Worm (Caenorhabditis elegans) whole organism, L4 larva: Measurements from ENCODE around the gene mrpl-37.

ENCODE experiments used
- F49E8.2 ChIP-seq: sonication (generic microtip); optimal IDR thresholded peaks from 2 replicates; lab custom pipeline; 2016; ENCODE audit warnings: missing compliant biosample characterization, mild to moderate bottlenecking, missing genetic modification characterization, borderline replicate concordance
- Y48G9A.11 ChIP-seq: fragments of 200-800 bp; sonication (Bioruptor generic); IDR thresholded peaks from 2 replicates; pipeline ENCODE4 v1.3.6; 2022; ENCODE audit warnings: missing genetic modification reagents, missing genetic modification characterization, missing compliant biosample characterization
- aha-1 ChIP-seq: fragments of 150-350 bp; peaks from one replicate; lab custom pipeline; 2014; ENCODE audit warnings: missing biosample characterization, missing genetic modification characterization
- arid-1 ChIP-seq: fragments of 200-800 bp; sonication (Bioruptor generic); conservative IDR thresholded peaks from 2 replicates; pipeline ENCODE4 v1.3.6; 2022; ENCODE audit warnings: missing genetic modification reagents, missing genetic modification characterization, missing compliant biosample characterization
- ceh-20 ChIP-seq: fragments of 200-800 bp; sonication (Bioruptor generic); IDR thresholded peaks from 2 replicates; pipeline ENCODE4 v1.3.6; 2022; ENCODE audit warnings: missing genetic modification reagents, missing genetic modification characterization, missing compliant biosample characterization
- ceh-62 ChIP-seq: sonication (generic microtip); optimal IDR thresholded peaks from 2 replicates; lab custom pipeline; 2017; ENCODE audit warnings: missing biosample characterization, missing genetic modification characterization
- ctbp-1 ChIP-seq: fragments of 200-800 bp; sonication (Bioruptor generic); IDR thresholded peaks from 2 replicates; pipeline ENCODE4 v1.3.6; 2022; ENCODE audit warnings: missing genetic modification reagents, missing genetic modification characterization, missing compliant biosample characterization
- daf-16 ChIP-seq, 3 experiments: sonication (generic microtip); optimal IDR thresholded peaks; 2 replicates each; lab custom pipeline; 2016 to 2017; ENCODE audit warnings: missing genetic modification characterization in 3 of 3, missing genetic modification reagents in 3 of 3, mild to moderate bottlenecking in 2 of 3, missing compliant biosample characterization in 2 of 3, missing biosample characterization in 1 of 3, moderate library complexity in 1 of 3
- daf-8 ChIP-seq: fragments of 200-800 bp; sonication (Bioruptor generic); IDR thresholded peaks from 2 replicates; pipeline ENCODE4 v1.3.6; 2022; ENCODE audit warnings: missing genetic modification characterization, missing compliant biosample characterization
- dmd-6 ChIP-seq: fragments of 200-800 bp; sonication (Bioruptor generic); IDR thresholded peaks from 2 replicates; pipeline ENCODE4 v1.3.6; 2022; ENCODE audit warnings: missing genetic modification reagents, missing genetic modification characterization, missing compliant biosample characterization
- dmd-9 ChIP-seq: fragments of 200-800 bp; sonication (Bioruptor generic); IDR thresholded peaks from 2 replicates; pipeline ENCODE4 v1.3.6; 2022; ENCODE audit warnings: missing genetic modification reagents, missing genetic modification characterization, missing compliant biosample characterization
- egl-27 ChIP-seq: sonication (generic microtip); optimal IDR thresholded peaks from 3 replicates; lab custom pipeline; 2017; ENCODE audit warnings: missing biosample characterization, missing genetic modification reagents, missing genetic modification characterization
- hlh-11 ChIP-seq: fragments of 200-800 bp; sonication (Bioruptor generic); optimal IDR thresholded peaks from 2 replicates; lab custom pipeline; 2018; ENCODE audit warnings: mild to moderate bottlenecking, missing genetic modification characterization, missing compliant biosample characterization
- jun-1 ChIP-seq: fragments of 150-350 bp; optimal IDR thresholded peaks from 2 replicates; lab custom pipeline; 2014; ENCODE audit warnings: missing biosample characterization, missing genetic modification reagents, missing genetic modification characterization
- lin-13 ChIP-seq: fragments of 150-350 bp; optimal IDR thresholded peaks from 2 replicates; lab custom pipeline; 2014; ENCODE audit warnings: missing biosample characterization, missing genetic modification reagents, missing genetic modification characterization
- lin-15B ChIP-seq: fragments of 150-350 bp; sonication (generic microtip); optimal IDR thresholded peaks from 3 replicates; lab custom pipeline; 2014; ENCODE audit warnings: missing biosample characterization, missing genetic modification characterization
- lin-29 ChIP-seq: fragments of 200-800 bp; sonication (Bioruptor generic); IDR thresholded peaks from 2 replicates; pipeline ENCODE4 v1.3.6; 2022; ENCODE audit warnings: missing genetic modification reagents, missing genetic modification characterization, missing compliant biosample characterization
- lsy-2 ChIP-seq, 2 experiments: fragments of 150-350 bp in 1 of 2; sonication (generic microtip) in 1 of 2; optimal IDR thresholded peaks; 2 replicates each; lab custom pipeline; 2014 to 2017; ENCODE audit warnings: missing biosample characterization in 2 of 2, missing genetic modification characterization in 2 of 2
- mdl-1 ChIP-seq, 2 experiments: fragments of 150-350 bp in 1 of 2; sonication (generic microtip) in 1 of 2; optimal IDR thresholded peaks; 2 replicates each; lab custom pipeline; 2014 to 2017; ENCODE audit warnings: missing biosample characterization in 2 of 2, missing genetic modification characterization in 2 of 2
- mdt-29 ChIP-seq: fragments of 200-800 bp; sonication (Bioruptor generic); IDR thresholded peaks from 2 replicates; pipeline ENCODE4 v1.3.6; 2022; ENCODE audit warnings: missing genetic modification reagents, missing genetic modification characterization, missing compliant biosample characterization
- mxl-3 ChIP-seq: fragments of 200-800 bp; sonication (Bioruptor generic); optimal IDR thresholded peaks from 2 replicates; lab custom pipeline; 2018; ENCODE audit warnings: mild to moderate bottlenecking, missing genetic modification characterization, missing compliant biosample characterization
- nhr-102 ChIP-seq: sonication (generic microtip); optimal IDR thresholded peaks from 2 replicates; lab custom pipeline; 2016; ENCODE audit warnings: mild to moderate bottlenecking, missing genetic modification characterization, moderate library complexity, missing compliant biosample characterization
- nhr-111 ChIP-seq: fragments of 200-800 bp; sonication (Bioruptor generic); optimal IDR thresholded peaks from 2 replicates; lab custom pipeline; 2018; ENCODE audit warnings: mild to moderate bottlenecking, missing genetic modification characterization, missing compliant biosample characterization
- nhr-25 ChIP-seq: sonication (generic microtip); optimal IDR thresholded peaks from 2 replicates; lab custom pipeline; 2017; ENCODE audit warnings: missing genetic modification characterization, mild to moderate bottlenecking, missing compliant biosample characterization, antibody characterized with exemption, moderate library complexity, borderline replicate concordance; ENCODE audit not compliant: insufficient read depth
- nhr-42 ChIP-seq: fragments of 200-800 bp; sonication (Bioruptor generic); IDR thresholded peaks from 2 replicates; pipeline ENCODE4 v1.3.6; 2022; ENCODE audit warnings: missing genetic modification characterization, missing compliant biosample characterization
- nhr-48 ChIP-seq: sonication (generic microtip); optimal IDR thresholded peaks from 2 replicates; lab custom pipeline; 2016; ENCODE audit warnings: mild to moderate bottlenecking, missing genetic modification characterization, missing compliant biosample characterization
- snpc-4 ChIP-seq: fragments of 150-350 bp; optimal IDR thresholded peaks from 2 replicates; lab custom pipeline; 2014; ENCODE audit warnings: missing biosample characterization, missing genetic modification characterization
- spr-1 ChIP-seq: sonication (generic microtip); optimal IDR thresholded peaks from 2 replicates; lab custom pipeline; 2016; ENCODE audit warnings: mild to moderate bottlenecking, missing genetic modification characterization, missing compliant biosample characterization
- spr-3 ChIP-seq: fragments of 200-800 bp; sonication (Bioruptor generic); optimal IDR thresholded peaks from 2 replicates; lab custom pipeline; 2018; ENCODE audit warnings: mild to moderate bottlenecking, missing genetic modification characterization, missing compliant biosample characterization
- tag-97 ChIP-seq: fragments of 200-800 bp; sonication (Bioruptor generic); IDR thresholded peaks from 2 replicates; pipeline ENCODE4 v1.3.6; 2022; ENCODE audit warnings: missing genetic modification characterization, missing compliant biosample characterization
- unc-62 ChIP-seq, 3 experiments: fragments of 150-350 bp in 1 of 3; sonication (generic microtip); optimal IDR thresholded peaks in 2 of 3; peaks in 1 of 3; 1 replicate in 1 of 3; 2 replicates in 2 of 3; lab custom pipeline; 2014 to 2017; ENCODE audit warnings: missing biosample characterization in 3 of 3, missing genetic modification characterization in 3 of 3, missing genetic modification reagents in 3 of 3, missing genotype in 1 of 3
- zag-1 ChIP-seq: fragments of 150-350 bp; optimal IDR thresholded peaks from 2 replicates; lab custom pipeline; 2014; ENCODE audit warnings: missing biosample characterization, missing genetic modification characterization
- zip-2 ChIP-seq: fragments of 150-350 bp; optimal IDR thresholded peaks from 2 replicates; lab custom pipeline; 2014; ENCODE audit warnings: missing biosample characterization, missing genetic modification characterization
- ztf-11 ChIP-seq: fragments of 150-350 bp; optimal IDR thresholded peaks from 2 replicates; lab custom pipeline; 2014; ENCODE audit warnings: missing biosample characterization, missing genetic modification characterization
- ztf-7 ChIP-seq: fragments of 150-350 bp; optimal IDR thresholded peaks from 2 replicates; lab custom pipeline; 2014; ENCODE audit warnings: missing biosample characterization, missing genetic modification characterization

Gene mrpl-37

DNA sequence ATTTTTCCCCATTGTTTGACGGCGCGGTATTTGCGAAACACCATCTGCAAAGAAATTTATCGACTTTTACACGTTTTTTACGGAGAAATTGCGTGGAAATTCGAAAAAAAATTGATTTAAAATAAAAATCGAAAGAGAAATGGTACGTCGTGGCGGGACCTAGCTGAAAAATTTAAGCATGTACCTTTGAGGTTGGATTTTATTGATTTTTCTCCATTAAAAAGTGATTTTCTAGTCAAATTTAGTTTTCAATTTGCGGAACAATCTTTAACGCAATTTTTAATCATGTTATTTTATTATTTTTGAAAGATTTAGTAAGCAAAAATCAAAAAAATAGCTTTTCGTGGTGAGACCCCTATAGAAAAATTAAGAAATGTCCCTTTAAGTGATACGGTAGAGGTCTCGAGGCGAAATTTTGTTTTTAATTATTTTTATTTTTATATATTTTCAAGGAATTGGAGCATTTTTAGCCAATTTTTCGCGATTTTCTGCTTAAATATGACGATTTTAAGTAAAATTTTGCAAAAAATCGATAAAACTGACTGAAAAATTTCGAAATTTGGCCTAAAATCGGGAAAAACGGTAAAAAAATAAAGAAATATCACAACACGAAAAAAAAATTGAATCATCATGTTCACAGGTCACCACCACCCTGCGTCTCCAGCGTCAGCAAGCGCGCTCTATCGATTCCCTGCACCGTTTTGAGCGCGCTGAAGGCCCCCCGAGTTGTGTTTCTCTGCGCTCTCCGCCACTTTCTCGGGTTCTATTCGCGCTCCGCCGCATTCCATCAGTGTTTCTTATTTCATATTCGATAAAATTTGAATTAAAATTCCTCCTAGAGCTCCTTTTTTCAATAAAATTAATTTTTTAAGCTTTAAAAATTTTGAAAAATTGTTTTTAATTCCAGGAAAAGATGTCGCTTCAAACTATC, at the start of gene mrpl-37, which contains the start of gene lin-38 (continued):
- TF ChIP-seq arid-1 (GFP tag; lab: Robert Waterston, UW) (no peak), mdl-1 (tag; optimal IDR thresholded peaks at IDR 0.05; lab: Kevin White, UChicago) (peak in 1 of 2 experiments; percentile 55), lin-15B (tag; lab: Kevin White, UChicago) (peak; percentile 53), dmd-6 (GFP tag; lab: Robert Waterston, UW) (no peak), tag-97 (GFP tag; lab: Robert Waterston, UW) (no peak), spr-3 (GFP tag; lab: Kevin White, UChicago) (no peak)

- TF ChIP-seq nhr-48 (peak; percentile 16), daf-16 (GFP tag; optimal IDR thresholded peaks at IDR 0.05; lab: Kevin White, UChicago) (no peak), daf-16 (tag; optimal IDR thresholded peaks at IDR 0.05; lab: Kevin White, UChicago) (peak; percentile 26), nhr-25 (tag; lab: Kevin White, UChicago) (no peak), aha-1 (tag; lab: Kevin White, UChicago) (peak; percentile 39)
Observed at ce11 chrII:13624330-13624729, 49.5 kb upstream of the mrpl-37 start, which contains the start of gene gst-16. TSS of gene gst-16 (minus strand) at chrII:13624440.

ce11 chrII:13617808-13618207, 42.9 kb upstream of the mrpl-37 start, which contains the start of gene gst-12:
TSS of gene gst-12 (minus strand) at chrII:13618061.
- TF ChIP-seq hlh-11 (tag; lab: Kevin White, UChicago) = no peak
- peak; percentile 65 for TF ChIP-seq aha-1 (tag; lab: Kevin White, UChicago)
- TF ChIP-seq Y48G9A.11 = no peak
- no peak for TF ChIP-seq zag-1
- no peak for TF ChIP-seq egl-27 (tag; lab: Kevin White, UChicago)
- no peak for TF ChIP-seq ceh-20 (GFP tag; lab: Robert Waterston, UW)
- no peak for TF ChIP-seq lsy-2 (tag; optimal IDR thresholded peaks at IDR 0.05; lab: Kevin White, UChicago)
- TF ChIP-seq spr-1 (tag; lab: Kevin White, UChicago) = no peak
- peak; percentile 79 for TF ChIP-seq mxl-3 (GFP tag; lab: Kevin White, UChicago)
- peak in 1 of 2 experiments; percentile 68 for TF ChIP-seq unc-62 (GFP tag; optimal IDR thresholded peaks at IDR 0.05 in 1 of 2; lab: Kevin White, UChicago)
- TF ChIP-seq unc-62 (tag; optimal IDR thresholded peaks at IDR 0.05; lab: Kevin White, UChicago) = no peak

ce11 chrII:13616000-13616399, 41.1 kb upstream of the mrpl-37 start, which contains the start of gene gst-14:
TSS of gene gst-14 (minus strand) at chrII:13616100.
- TF ChIP-seq nhr-48 (no peak), nhr-111 (GFP tag; lab: Kevin White, UChicago) (no peak), mdt-29 (GFP tag; lab: Robert Waterston, UW) (no peak), F49E8.2 (tag; lab: Kevin White, UChicago) (no peak), lsy-2 (tag; optimal IDR thresholded peaks at IDR 0.05; lab: Kevin White, UChicago) (no peak), zip-2 (tag; lab: Kevin White, UChicago) (no peak), lin-29 (GFP tag; lab: Robert Waterston, UW) (no peak), ctbp-1 (GFP tag; lab: Robert Waterston, UW) (no peak), daf-8 (no peak), ztf-7 (tag; lab: Kevin White, UChicago) (no peak), snpc-4 (tag; lab: Kevin White, UChicago) (no peak), lin-13 (GFP tag; lab: Kevin White, UChicago) (no peak), daf-16 (GFP tag; optimal IDR thresholded peaks at IDR 0.05; lab: Kevin White, UChicago) (no peak), daf-16 (tag; optimal IDR thresholded peaks at IDR 0.05; lab: Kevin White, UChicago) (no peak), ztf-11 (tag; lab: Kevin White, UChicago) (no peak), mxl-3 (GFP tag; lab: Kevin White, UChicago) (no peak), dmd-9 (GFP tag; lab: Robert Waterston, UW) (no peak), nhr-42 (no peak), jun-1 (tag; lab: Kevin White, UChicago) (no peak), nhr-102 (no peak), ceh-62 (tag; lab: Kevin White, UChicago) (no peak)
